Fruit fly (Drosophila melanogaster) whole organism, adult: ENCODE measurements around the gene ebi.
A peak's percentile ranks its signal among the peaks of the same experiment; 100 is the strongest.

Experiments used
- CG11617 ChIP-seq: fragments of 200-800 bp; sonication (Bioruptor generic); optimal IDR thresholded peaks from 2 replicates; lab custom pipeline; 2017; ENCODE audit warnings: mild to moderate bottlenecking, missing biosample characterization, missing genetic modification reagents, missing genetic modification characterization
- CG12768 ChIP-seq: fragments of 200-800 bp; sonication (Bioruptor generic); optimal IDR thresholded peaks from 2 replicates; lab custom pipeline; 2017; ENCODE audit warnings: missing biosample characterization, missing genetic modification characterization, mild to moderate bottlenecking, moderate library complexity, missing genetic modification reagents
- CG14711 ChIP-seq: fragments of 200-800 bp; sonication (Bioruptor generic); optimal IDR thresholded peaks from 2 replicates; lab custom pipeline; 2018; ENCODE audit warnings: missing biosample characterization, mild to moderate bottlenecking, missing genetic modification characterization, moderate library complexity
- CG1620 ChIP-seq: fragments of 200-800 bp; sonication (Bioruptor generic); optimal IDR thresholded peaks from 2 replicates; lab custom pipeline; 2016; ENCODE audit warnings: missing biosample characterization, missing genetic modification characterization
- CG33017 ChIP-seq: fragments of 200-800 bp; sonication (Bioruptor generic); optimal IDR thresholded peaks from 2 replicates; lab custom pipeline; 2018; ENCODE audit warnings: missing biosample characterization, mild to moderate bottlenecking, missing genetic modification characterization, moderate library complexity
- CG5204 ChIP-seq: fragments of 200-800 bp; sonication (Bioruptor generic); optimal IDR thresholded peaks from 2 replicates; lab custom pipeline; 2016; ENCODE audit warnings: missing biosample characterization, missing genetic modification characterization
- CG7045 ChIP-seq: fragments of 200-800 bp; sonication (Bioruptor generic); optimal IDR thresholded peaks from 2 replicates; lab custom pipeline; 2017; ENCODE audit warnings: missing biosample characterization, mild to moderate bottlenecking, missing genetic modification characterization
- CG7101 ChIP-seq: fragments of 200-800 bp; sonication (Bioruptor generic); optimal IDR thresholded peaks from 2 replicates; lab custom pipeline; 2018; ENCODE audit warnings: missing biosample characterization, mild to moderate bottlenecking, missing genetic modification characterization, moderate library complexity
- Clk ChIP-seq: fragments of 200-800 bp; sonication (Bioruptor generic); optimal IDR thresholded peaks from 2 replicates; lab custom pipeline; 2017; ENCODE audit warnings: missing biosample characterization, missing genetic modification characterization
- Crg-1 ChIP-seq: fragments of 200-800 bp; sonication (Bioruptor generic); optimal IDR thresholded peaks from 2 replicates; lab custom pipeline; 2016; ENCODE audit warnings: missing biosample characterization, missing genetic modification characterization
- Hr96 ChIP-seq: fragments of 200-800 bp; sonication (Bioruptor generic); optimal IDR thresholded peaks from 2 replicates; lab custom pipeline; 2016; ENCODE audit warnings: missing biosample characterization, missing genetic modification characterization
- Mnt ChIP-seq: fragments of 200-800 bp; sonication (Bioruptor generic); optimal IDR thresholded peaks from 2 replicates; lab custom pipeline; 2016; ENCODE audit warnings: missing biosample characterization, mild to moderate bottlenecking, missing genetic modification characterization
- bab1 ChIP-seq: fragments of 200-800 bp; sonication (Bioruptor generic); optimal IDR thresholded peaks from 3 replicates; lab custom pipeline; 2019; ENCODE audit warnings: missing biosample characterization, mild to moderate bottlenecking, missing genetic modification characterization, moderate library complexity
- cic ChIP-seq: fragments of 200-800 bp; sonication (Bioruptor generic); optimal IDR thresholded peaks from 2 replicates; lab custom pipeline; 2017; ENCODE audit warnings: missing biosample characterization, mild to moderate bottlenecking, missing genetic modification characterization, moderate library complexity
- cnc ChIP-seq, 2 experiments: fragments of >200 bp; optimal IDR thresholded peaks; 2 replicates each; lab custom pipeline; 2017
- kay ChIP-seq: fragments of 200-800 bp; sonication (Bioruptor generic); peaks from one replicate; lab custom pipeline; 2016; ENCODE audit warnings: missing biosample characterization, missing genetic modification characterization, borderline replicate concordance
- ovo ChIP-seq: fragments of 200-800 bp; sonication (Bioruptor generic); optimal IDR thresholded peaks from 2 replicates; lab custom pipeline; 2016; ENCODE audit warnings: missing biosample characterization, missing genetic modification characterization
- pad ChIP-seq: fragments of 200-800 bp; sonication (Bioruptor generic); optimal IDR thresholded peaks from 3 replicates; lab custom pipeline; 2017; ENCODE audit warnings: missing biosample characterization, missing genetic modification characterization, mild to moderate bottlenecking, moderate library complexity, missing genetic modification reagents
- tj ChIP-seq: fragments of 200-800 bp; sonication (Bioruptor generic); optimal IDR thresholded peaks from 3 replicates; lab custom pipeline; 2017; ENCODE audit warnings: missing biosample characterization, mild to moderate bottlenecking, missing genetic modification characterization, moderate library complexity
- toe ChIP-seq: fragments of 200-800 bp; sonication (Bioruptor generic); optimal IDR thresholded peaks from 2 replicates; lab custom pipeline; 2016; ENCODE audit warnings: missing biosample characterization, missing genetic modification characterization

ebi gene

DNA sequence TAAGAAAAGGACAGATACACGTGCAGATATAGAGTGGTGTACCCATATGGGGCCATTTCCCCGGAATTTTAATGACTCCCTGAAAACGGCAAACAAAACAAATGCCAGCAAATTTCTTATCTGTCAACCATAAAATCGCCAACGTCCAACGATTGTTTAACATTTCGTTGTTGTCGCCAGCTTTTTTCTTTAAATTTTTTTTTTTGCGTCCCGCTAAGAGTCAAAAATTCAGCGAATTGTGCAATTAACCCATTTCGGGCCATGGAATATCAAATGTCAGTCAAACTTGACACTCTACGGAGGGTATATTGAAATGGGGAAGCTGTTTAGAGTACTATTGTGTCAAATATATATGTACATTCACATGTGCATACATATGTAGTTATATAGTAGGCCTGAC, 17.3 kb downstream of the ebi start:
- TF ChIP-seq bab1 (GFP tag; lab: Kevin White, UChicago) (peak; percentile 1), tj (peak; percentile 92), kay (no peak)

DNA sequence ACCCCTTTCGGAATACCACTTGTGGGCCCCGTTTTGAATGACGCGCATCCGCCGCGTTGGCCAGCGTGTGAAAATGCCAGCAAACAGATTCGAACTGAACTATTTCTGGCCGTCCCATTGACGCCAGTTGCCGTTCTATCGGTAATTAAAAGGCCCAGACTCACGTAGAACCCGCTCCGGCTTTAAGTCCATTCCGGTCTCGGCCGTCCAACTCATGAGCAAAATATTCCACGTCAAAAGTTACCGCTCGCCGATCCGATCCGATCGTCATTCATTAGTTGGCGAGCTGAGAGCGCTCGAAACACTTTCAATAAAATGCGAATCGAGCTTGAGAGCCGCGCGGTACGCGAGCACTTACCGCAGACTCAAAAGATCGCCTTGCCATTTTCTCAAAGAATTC, 19.6 kb downstream of the ebi start:
- TF ChIP-seq pad (GFP tag; lab: Kevin White, UChicago) = no peak
- no peak for TF ChIP-seq bab1 (GFP tag; lab: Kevin White, UChicago)
- TF ChIP-seq cic (GFP tag; lab: Kevin White, UChicago) = peak; percentile 43
- TF ChIP-seq Mnt (GFP tag; lab: Kevin White, UChicago) = no peak
- no peak for TF ChIP-seq tj
- no peak for TF ChIP-seq CG33017 (tag; lab: Kevin White, UChicago)
- TF ChIP-seq CG11617 (GFP tag; lab: Kevin White, UChicago) = no peak
- TF ChIP-seq kay = peak; percentile 41
- no peak for TF ChIP-seq CG12768 (GFP tag; lab: Kevin White, UChicago)
- TF ChIP-seq cnc (optimal IDR thresholded peaks at IDR 0.05; lab: Kevin White, UChicago) = no peak
- no peak for TF ChIP-seq ovo
- TF ChIP-seq CG1620 (GFP tag; lab: Kevin White, UChicago) = no peak
- TF ChIP-seq CG14711 (tag; lab: Kevin White, UChicago) = no peak
- no peak for TF ChIP-seq Hr96 (GFP tag; lab: Kevin White, UChicago)
- no peak for TF ChIP-seq Crg-1 (GFP tag; lab: Kevin White, UChicago)
- TF ChIP-seq CG7101 (tag; lab: Kevin White, UChicago) = no peak
- TF ChIP-seq CG7045 (GFP tag; lab: Kevin White, UChicago) = no peak

DNA sequence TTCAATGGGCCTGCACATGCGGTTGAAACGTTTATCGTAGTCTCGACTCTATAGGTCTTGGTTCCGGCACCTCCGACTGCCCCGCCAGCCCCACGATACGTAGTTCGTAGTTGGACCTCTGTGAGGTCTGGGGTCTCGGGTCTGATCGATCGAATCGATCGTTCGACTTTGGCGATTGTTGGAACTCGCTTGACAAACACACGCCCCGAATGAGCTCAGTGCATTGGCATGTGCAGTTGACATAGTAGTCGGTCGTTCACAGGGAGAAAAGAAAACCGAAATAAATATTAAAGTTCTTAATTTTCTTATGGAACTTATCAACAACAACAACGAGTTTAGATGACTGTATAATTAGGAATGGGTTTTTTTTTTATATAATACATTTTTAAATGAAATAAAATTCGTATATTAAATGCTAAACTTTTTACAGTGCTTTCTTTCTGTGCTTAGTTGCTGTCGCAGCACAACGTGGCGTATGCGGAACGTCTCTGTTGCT, 20.5 kb downstream of the ebi start:
- TF ChIP-seq CG7045 (GFP tag; lab: Kevin White, UChicago) = peak; percentile 87
- TF ChIP-seq cic (GFP tag; lab: Kevin White, UChicago) = peak; percentile 86
- peak; percentile 92 for TF ChIP-seq CG14711 (tag; lab: Kevin White, UChicago)
- TF ChIP-seq Mnt (GFP tag; lab: Kevin White, UChicago) = peak; percentile 74
- TF ChIP-seq pad (GFP tag; lab: Kevin White, UChicago) = peak; percentile 78
- TF ChIP-seq CG7101 (tag; lab: Kevin White, UChicago) = peak; percentile 94
- peak; percentile 76 for TF ChIP-seq CG5204 (GFP tag; lab: Kevin White, UChicago)
- TF ChIP-seq tj = peak; percentile 99
- peak; percentile 64 for TF ChIP-seq Hr96 (GFP tag; lab: Kevin White, UChicago)
- peak; percentile 94 for TF ChIP-seq CG33017 (tag; lab: Kevin White, UChicago)
- TF ChIP-seq kay = peak; percentile 89
- TF ChIP-seq ovo = peak; percentile 59
- TF ChIP-seq CG1620 (GFP tag; lab: Kevin White, UChicago) = peak; percentile 77
- TF ChIP-seq Crg-1 (GFP tag; lab: Kevin White, UChicago) = peak; percentile 74
- TF ChIP-seq bab1 (GFP tag; lab: Kevin White, UChicago) = peak; percentile 93
- peak; percentile 49 for TF ChIP-seq toe
- peak; percentile 91 for TF ChIP-seq CG11617 (GFP tag; lab: Kevin White, UChicago)
- TF ChIP-seq Clk (GFP tag; lab: Kevin White, UChicago) = peak; percentile 41
- TF ChIP-seq CG12768 (GFP tag; lab: Kevin White, UChicago) = peak; percentile 97
- TF ChIP-seq cnc (optimal IDR thresholded peaks at IDR 0.05; lab: Kevin White, UChicago) = no peak

DNA sequence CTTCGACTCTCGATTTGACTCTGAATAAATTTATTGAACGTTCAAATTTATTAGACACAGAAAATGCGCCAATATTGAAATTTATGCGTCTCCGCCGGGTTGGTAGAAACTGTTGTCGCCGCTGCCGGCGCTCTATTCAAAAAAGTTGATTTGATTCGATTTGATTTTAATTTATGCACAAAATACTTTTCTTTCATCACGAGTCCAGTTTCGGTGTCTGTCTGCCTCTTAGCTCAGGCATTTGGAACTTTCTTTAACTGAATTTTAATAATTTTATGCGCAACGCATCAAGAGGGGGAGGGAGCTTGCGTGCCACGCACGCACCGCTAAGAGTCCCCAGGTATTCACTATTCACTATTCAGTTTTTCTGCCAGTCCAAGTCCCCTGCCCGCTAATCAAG, 22.6 kb downstream of the ebi start:
- no peak for TF ChIP-seq CG14711 (tag; lab: Kevin White, UChicago)
- no peak for TF ChIP-seq CG5204 (GFP tag; lab: Kevin White, UChicago)
- no peak for TF ChIP-seq kay
- no peak for TF ChIP-seq CG33017 (tag; lab: Kevin White, UChicago)
- no peak for TF ChIP-seq tj
- no peak for TF ChIP-seq bab1 (GFP tag; lab: Kevin White, UChicago)
- TF ChIP-seq CG1620 (GFP tag; lab: Kevin White, UChicago) = no peak
- TF ChIP-seq Hr96 (GFP tag; lab: Kevin White, UChicago) = no peak
- no peak for TF ChIP-seq Clk (GFP tag; lab: Kevin White, UChicago)
- TF ChIP-seq Crg-1 (GFP tag; lab: Kevin White, UChicago) = no peak
- no peak for TF ChIP-seq pad (GFP tag; lab: Kevin White, UChicago)
- no peak for TF ChIP-seq toe

DNA sequence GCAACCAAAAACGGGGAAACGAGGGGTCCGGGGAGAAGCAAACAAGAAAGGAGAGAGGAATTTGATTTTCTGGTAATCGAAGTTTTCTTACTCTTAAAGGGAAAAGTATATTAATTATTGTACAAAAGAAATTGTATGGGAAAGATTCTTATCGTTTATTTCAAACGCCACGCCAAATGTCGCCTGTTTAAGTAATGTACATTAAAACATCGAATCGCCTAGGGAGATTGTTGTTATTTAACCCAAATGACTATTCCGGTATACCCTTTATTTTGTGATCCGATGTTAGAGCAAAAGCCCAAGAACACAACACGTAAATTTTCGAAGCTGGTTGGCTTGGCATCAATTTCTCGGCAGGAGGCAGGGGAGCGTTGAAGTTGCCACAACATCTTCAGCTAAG, 24.5 kb downstream of the ebi start:
- TF ChIP-seq Mnt (GFP tag; lab: Kevin White, UChicago) (no peak), toe (no peak), ovo (no peak), CG14711 (tag; lab: Kevin White, UChicago) (no peak), Crg-1 (GFP tag; lab: Kevin White, UChicago) (no peak), bab1 (GFP tag; lab: Kevin White, UChicago) (no peak), cic (GFP tag; lab: Kevin White, UChicago) (no peak), kay (no peak), CG11617 (GFP tag; lab: Kevin White, UChicago) (no peak), CG1620 (GFP tag; lab: Kevin White, UChicago) (no peak), tj (no peak), CG5204 (GFP tag; lab: Kevin White, UChicago) (no peak), cnc (optimal IDR thresholded peaks at IDR 0.05; lab: Kevin White, UChicago) (no peak)

DNA sequence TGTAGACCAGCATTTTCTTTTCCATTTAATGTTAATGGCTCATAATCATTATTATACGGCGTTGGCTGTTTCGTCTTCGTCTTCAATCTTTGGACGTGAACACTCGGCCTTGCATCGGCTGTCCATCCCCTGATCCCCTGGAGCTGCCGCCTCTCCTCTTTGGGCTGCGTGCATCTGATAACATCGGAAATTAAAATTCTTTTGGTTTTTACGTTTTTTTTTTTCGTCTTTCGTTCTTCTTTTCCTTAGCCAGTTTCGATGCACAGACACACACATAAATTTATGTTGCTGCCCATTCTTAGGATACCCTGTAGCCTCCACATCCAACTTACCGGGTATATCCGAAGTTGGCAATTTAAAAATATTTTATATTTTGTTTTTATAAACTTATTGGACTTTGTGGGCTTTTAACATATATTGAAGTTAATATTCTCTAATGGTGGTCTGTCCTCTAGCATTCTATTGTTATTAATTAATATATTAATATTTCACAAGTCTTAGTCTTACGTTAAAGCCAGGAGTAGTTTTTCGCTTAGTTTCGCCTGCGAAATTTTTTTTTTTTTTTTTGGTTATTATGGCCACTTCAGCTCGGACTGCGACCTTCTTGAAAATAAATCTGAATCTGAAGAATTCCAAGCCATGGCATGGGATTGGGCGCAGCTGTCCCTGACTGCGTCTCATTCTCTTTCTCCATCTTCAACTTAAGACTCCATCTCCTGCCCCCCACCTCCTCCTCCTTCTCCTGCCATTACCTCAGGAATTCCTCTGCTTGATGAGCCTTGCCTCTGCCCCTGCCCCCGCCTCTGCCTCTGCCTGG, 26.0 kb downstream of the ebi start:
- TF ChIP-seq Crg-1 (GFP tag; lab: Kevin White, UChicago) (no peak), Clk (GFP tag; lab: Kevin White, UChicago) (no peak), Mnt (GFP tag; lab: Kevin White, UChicago) (no peak), tj (no peak), CG7101 (tag; lab: Kevin White, UChicago) (no peak), cic (GFP tag; lab: Kevin White, UChicago) (no peak), CG1620 (GFP tag; lab: Kevin White, UChicago) (no peak), pad (GFP tag; lab: Kevin White, UChicago) (no peak), CG11617 (GFP tag; lab: Kevin White, UChicago) (no peak), kay (no peak), CG7045 (GFP tag; lab: Kevin White, UChicago) (no peak), CG33017 (tag; lab: Kevin White, UChicago) (no peak), CG14711 (tag; lab: Kevin White, UChicago) (no peak), ovo (no peak), CG12768 (GFP tag; lab: Kevin White, UChicago) (no peak), Hr96 (GFP tag; lab: Kevin White, UChicago) (no peak), toe (no peak), cnc (optimal IDR thresholded peaks at IDR 0.05; lab: Kevin White, UChicago) (no peak), bab1 (GFP tag; lab: Kevin White, UChicago) (no peak), CG5204 (GFP tag; lab: Kevin White, UChicago) (no peak)
